Worm (Caenorhabditis elegans) whole organism, L2 larva: ENCODE results near the gene ZK418.5.

ENCODE experiments used
- C34F6.9 ChIP-seq: fragments of 150-350 bp; optimal IDR thresholded peaks from 2 replicates; lab custom pipeline; 2014; ENCODE audit warnings: missing biosample characterization, missing genetic modification characterization
- F13H6.1 ChIP-seq: sonication (generic microtip); optimal IDR thresholded peaks from 2 replicates; lab custom pipeline; 2016; ENCODE audit warnings: missing genetic modification characterization, missing compliant biosample characterization
- alr-1 ChIP-seq: fragments of 150-350 bp; optimal IDR thresholded peaks from 2 replicates; lab custom pipeline; 2014; ENCODE audit warnings: missing biosample characterization, missing genetic modification characterization
- aly-2 ChIP-seq: fragments of 150-350 bp; optimal IDR thresholded peaks from 2 replicates; lab custom pipeline; 2014; ENCODE audit warnings: missing biosample characterization, missing genetic modification characterization
- ama-1 ChIP-seq: fragments of 150-350 bp; optimal IDR thresholded peaks from 2 replicates; lab custom pipeline; 2018; ENCODE audit warnings: inconsistent platforms
- blmp-1 ChIP-seq: sonication (generic microtip); optimal IDR thresholded peaks from 2 replicates; lab custom pipeline; 2017; ENCODE audit warnings: missing genetic modification characterization, mild to moderate bottlenecking, missing compliant biosample characterization, antibody characterized with exemption, moderate library complexity; ENCODE audit not compliant: insufficient read depth
- ceh-16 ChIP-seq: fragments of 150-350 bp; optimal IDR thresholded peaks from 2 replicates; lab custom pipeline; 2014; ENCODE audit warnings: missing biosample characterization, missing genetic modification characterization
- ceh-82 ChIP-seq: fragments of 150-350 bp; optimal IDR thresholded peaks from 2 replicates; lab custom pipeline; 2014; ENCODE audit warnings: missing biosample characterization, missing genetic modification characterization
- crh-2 ChIP-seq: sonication (generic microtip); optimal IDR thresholded peaks from 2 replicates; lab custom pipeline; 2017; ENCODE audit warnings: missing biosample characterization, missing genetic modification characterization
- dmd-4 ChIP-seq: sonication (generic microtip); optimal IDR thresholded peaks from 2 replicates; lab custom pipeline; 2017; ENCODE audit warnings: missing biosample characterization, missing genetic modification characterization
- egl-27 ChIP-seq: sonication (generic microtip); optimal IDR thresholded peaks from 3 replicates; lab custom pipeline; 2017; ENCODE audit warnings: missing biosample characterization, missing genetic modification reagents, missing genetic modification characterization
- elt-3 ChIP-seq: sonication (generic microtip); optimal IDR thresholded peaks from 2 replicates; lab custom pipeline; 2017; ENCODE audit warnings: missing biosample characterization, missing genetic modification characterization
- fos-1 ChIP-seq: fragments of 150-350 bp; optimal IDR thresholded peaks from 2 replicates; lab custom pipeline; 2014; ENCODE audit warnings: missing biosample characterization, missing genetic modification characterization
- gmeb-1 ChIP-seq: fragments of 150-350 bp; optimal IDR thresholded peaks from 2 replicates; lab custom pipeline; 2014; ENCODE audit warnings: missing biosample characterization, missing genetic modification characterization
- lin-13 ChIP-seq: fragments of 150-350 bp; optimal IDR thresholded peaks from 2 replicates; lab custom pipeline; 2014; ENCODE audit warnings: missing biosample characterization, missing genetic modification reagents, missing genetic modification characterization
- lsy-2 ChIP-seq, 2 experiments: fragments of 150-350 bp in 1 of 2; sonication (generic microtip) in 1 of 2; optimal IDR thresholded peaks; 2 replicates each; lab custom pipeline; 2014 to 2017; ENCODE audit warnings: missing biosample characterization in 2 of 2, missing genetic modification characterization in 2 of 2
- mab-5 ChIP-seq: fragments of 150-350 bp; optimal IDR thresholded peaks from 2 replicates; lab custom pipeline; 2014; ENCODE audit warnings: missing biosample characterization, missing genetic modification characterization
- mbf-1 ChIP-seq: sonication (generic microtip); optimal IDR thresholded peaks from 2 replicates; lab custom pipeline; 2017; ENCODE audit warnings: missing biosample characterization, missing genetic modification characterization
- mdl-1 ChIP-seq, 2 experiments: fragments of 150-350 bp in 1 of 2; sonication (generic microtip) in 1 of 2; optimal IDR thresholded peaks; 2 replicates each; lab custom pipeline; 2017; ENCODE audit warnings: missing biosample characterization in 2 of 2, missing genetic modification characterization in 2 of 2
- nhr-10 ChIP-seq: sonication (generic microtip); optimal IDR thresholded peaks from 2 replicates; lab custom pipeline; 2017; ENCODE audit warnings: missing biosample characterization, missing genetic modification characterization
- nhr-12 ChIP-seq: fragments of 150-350 bp; optimal IDR thresholded peaks from 2 replicates; lab custom pipeline; 2014; ENCODE audit warnings: missing biosample characterization, missing genetic modification characterization
- nhr-129 ChIP-seq: fragments of 150-350 bp; optimal IDR thresholded peaks from 2 replicates; lab custom pipeline; 2014; ENCODE audit warnings: missing biosample characterization, missing genetic modification characterization
- nhr-21 ChIP-seq: fragments of 150-350 bp; optimal IDR thresholded peaks from 2 replicates; lab custom pipeline; 2014; ENCODE audit warnings: missing biosample characterization, missing genetic modification characterization
- nhr-237 ChIP-seq: fragments of 150-350 bp; optimal IDR thresholded peaks from 2 replicates; lab custom pipeline; 2014; ENCODE audit warnings: missing biosample characterization, missing genetic modification characterization
- nhr-25 ChIP-seq: fragments of 150-350 bp; sonication (generic microtip); optimal IDR thresholded peaks from 3 replicates; lab custom pipeline; 2014; ENCODE audit warnings: missing biosample characterization, missing genetic modification characterization
- nhr-6 ChIP-seq: fragments of 150-350 bp; optimal IDR thresholded peaks from 2 replicates; lab custom pipeline; 2014; ENCODE audit warnings: missing biosample characterization, missing genetic modification characterization
- nhr-77 ChIP-seq: fragments of 150-350 bp; optimal IDR thresholded peaks from 2 replicates; lab custom pipeline; 2014; ENCODE audit warnings: missing biosample characterization, missing genetic modification characterization
- peb-1 ChIP-seq: fragments of 150-350 bp; optimal IDR thresholded peaks from 2 replicates; lab custom pipeline; 2014; ENCODE audit warnings: missing biosample characterization, missing genetic modification characterization
- sem-4 ChIP-seq: fragments of 150-350 bp; optimal IDR thresholded peaks from 2 replicates; lab custom pipeline; 2014; ENCODE audit warnings: missing biosample characterization, missing genetic modification reagents, missing genetic modification characterization
- skn-1 ChIP-seq: sonication (generic microtip); optimal IDR thresholded peaks from 2 replicates; lab custom pipeline; 2017; ENCODE audit warnings: missing biosample characterization, missing genetic modification characterization
- sma-3 ChIP-seq: sonication (generic microtip); optimal IDR thresholded peaks from 2 replicates; lab custom pipeline; 2016; ENCODE audit warnings: missing genetic modification reagents, missing genetic modification characterization, missing compliant biosample characterization
- sma-9 ChIP-seq, 2 experiments: fragments of 150-350 bp in 1 of 2; sonication (generic microtip) in 1 of 2; optimal IDR thresholded peaks; 2 replicates each; lab custom pipeline; 2014 to 2016; ENCODE audit warnings: missing genetic modification characterization in 2 of 2, mild to moderate bottlenecking in 1 of 2, missing biosample characterization in 1 of 2, missing compliant biosample characterization in 1 of 2, missing genetic modification reagents in 1 of 2, moderate library complexity in 1 of 2
- snpc-4 ChIP-seq: fragments of 150-350 bp; optimal IDR thresholded peaks from 2 replicates; lab custom pipeline; 2014; ENCODE audit warnings: missing biosample characterization, missing genetic modification characterization
- unc-39 ChIP-seq: fragments of 150-350 bp; optimal IDR thresholded peaks from 2 replicates; lab custom pipeline; 2014; ENCODE audit warnings: missing biosample characterization, missing genetic modification characterization
- unc-55 ChIP-seq: fragments of 150-350 bp; sonication (generic microtip); optimal IDR thresholded peaks from 3 replicates; lab custom pipeline; 2014; ENCODE audit warnings: missing biosample characterization, missing genetic modification reagents, missing genetic modification characterization
- zag-1 ChIP-seq: fragments of 150-350 bp; optimal IDR thresholded peaks from 2 replicates; lab custom pipeline; 2014; ENCODE audit warnings: missing biosample characterization, missing genetic modification characterization
- ztf-1 ChIP-seq: fragments of 200-800 bp; sonication (Bioruptor generic); conservative IDR thresholded peaks from 2 replicates; pipeline ENCODE4 v1.3.6; 2022; ENCODE audit warnings: missing genetic modification characterization, missing compliant biosample characterization
- ztf-4 ChIP-seq: fragments of 150-350 bp; optimal IDR thresholded peaks from 2 replicates; lab custom pipeline; 2014; ENCODE audit warnings: missing biosample characterization, missing genetic modification characterization

Gene ZK418.5

ce11 chrIII:7120477-7120876 lies 46.8 kb upstream of the ZK418.5 start:
- TF ChIP-seq sma-3 (GFP tag; lab: Kevin White, UChicago) (peak; percentile 57), ztf-1 (GFP tag; lab: Robert Waterston, UW) (no peak), ztf-4 (tag; lab: Kevin White, UChicago) (no peak), ama-1 (lab: Kevin White, UChicago) (no peak), nhr-6 (tag; lab: Kevin White, UChicago) (no peak), lin-13 (no peak), lsy-2 (tag; optimal IDR thresholded peaks at IDR 0.05; lab: Kevin White, UChicago) (peak in 1 of 2 experiments; percentile 28), fos-1 (tag; lab: Kevin White, UChicago) (peak; percentile 31), F13H6.1 (tag; lab: Kevin White, UChicago) (no peak), nhr-21 (tag; lab: Kevin White, UChicago) (peak; percentile 32), crh-2 (tag; lab: Kevin White, UChicago) (peak; percentile 65), C34F6.9 (tag; lab: Kevin White, UChicago) (no peak), ceh-82 (tag; lab: Kevin White, UChicago) (no peak), blmp-1 (tag; lab: Kevin White, UChicago) (no peak), zag-1 (no peak), aly-2 (tag; lab: Kevin White, UChicago) (no peak), gmeb-1 (tag; lab: Kevin White, UChicago) (peak; percentile 21), nhr-129 (tag; lab: Kevin White, UChicago) (peak; percentile 36), nhr-10 (tag; lab: Kevin White, UChicago) (no peak), nhr-77 (tag; lab: Kevin White, UChicago) (no peak), unc-39 (no peak), egl-27 (tag; lab: Kevin White, UChicago) (peak; percentile 76), nhr-25 (peak; percentile 58), ceh-16 (tag; lab: Kevin White, UChicago) (no peak), sma-9 (GFP tag; optimal IDR thresholded peaks at IDR 0.05; lab: Kevin White, UChicago) (peak; percentile 89), sma-9 (tag; optimal IDR thresholded peaks at IDR 0.05; lab: Kevin White, UChicago) (no peak), elt-3 (tag; lab: Kevin White, UChicago) (no peak), sem-4 (no peak), peb-1 (no peak), snpc-4 (tag; lab: Kevin White, UChicago) (no peak)

ce11 chrIII:7116615-7117252 lies 43.1 kb upstream of the ZK418.5 start:
- peak; percentile 76 for TF ChIP-seq fos-1 (tag; lab: Kevin White, UChicago)
- TF ChIP-seq peb-1: no peak
- no peak for TF ChIP-seq elt-3 (tag; lab: Kevin White, UChicago)
- peak; percentile 21 for TF ChIP-seq gmeb-1 (tag; lab: Kevin White, UChicago)
- TF ChIP-seq sma-9 (GFP tag; optimal IDR thresholded peaks at IDR 0.05; lab: Kevin White, UChicago): peak; percentile 81
- TF ChIP-seq sma-9 (tag; optimal IDR thresholded peaks at IDR 0.05; lab: Kevin White, UChicago): no peak
- no peak for TF ChIP-seq dmd-4 (tag; lab: Kevin White, UChicago)
- no peak for TF ChIP-seq alr-1 (tag; lab: Kevin White, UChicago)
- TF ChIP-seq snpc-4 (tag; lab: Kevin White, UChicago): peak; percentile 27
- no peak for TF ChIP-seq nhr-77 (tag; lab: Kevin White, UChicago)
- no peak for TF ChIP-seq nhr-237
- peak; percentile 35 for TF ChIP-seq nhr-10 (tag; lab: Kevin White, UChicago)
- TF ChIP-seq ama-1 (lab: Kevin White, UChicago): peak; percentile 7
- peak; percentile 74 for TF ChIP-seq sma-3 (GFP tag; lab: Kevin White, UChicago)
- TF ChIP-seq unc-55 (GFP tag; lab: Kevin White, UChicago): peak; percentile 61
- TF ChIP-seq nhr-129 (tag; lab: Kevin White, UChicago): peak; percentile 78
- peak; percentile 87 for TF ChIP-seq F13H6.1 (tag; lab: Kevin White, UChicago)
- peak; percentile 64 for TF ChIP-seq lin-13
- peak; percentile 75 for TF ChIP-seq ztf-4 (tag; lab: Kevin White, UChicago)
- peak; percentile 79 for TF ChIP-seq crh-2 (tag; lab: Kevin White, UChicago)
- no peak for TF ChIP-seq mdl-1 (tag; optimal IDR thresholded peaks at IDR 0.05; lab: Kevin White, UChicago)
- TF ChIP-seq C34F6.9 (tag; lab: Kevin White, UChicago): peak; percentile 71
- TF ChIP-seq aly-2 (tag; lab: Kevin White, UChicago): no peak
- peak; percentile 89 for TF ChIP-seq nhr-25
- peak; percentile 74 for TF ChIP-seq blmp-1 (tag; lab: Kevin White, UChicago)
- TF ChIP-seq mbf-1 (tag; lab: Kevin White, UChicago): no peak
- no peak for TF ChIP-seq skn-1 (tag; lab: Kevin White, UChicago)
- peak; percentile 76 for TF ChIP-seq nhr-21 (tag; lab: Kevin White, UChicago)
- no peak for TF ChIP-seq mab-5 (tag; lab: Kevin White, UChicago)
- TF ChIP-seq nhr-6 (tag; lab: Kevin White, UChicago): peak; percentile 86
- no peak for TF ChIP-seq nhr-12 (tag; lab: Kevin White, UChicago)
- peak; percentile 91 for TF ChIP-seq egl-27 (tag; lab: Kevin White, UChicago)
- peak; percentile 60 for TF ChIP-seq sem-4
- TF ChIP-seq lsy-2 (tag; optimal IDR thresholded peaks at IDR 0.05; lab: Kevin White, UChicago): peak; percentile 25 to 69
